Fruit fly (Drosophila melanogaster) whole organism, embryonic: ENCODE data around the gene PIP82.
A peak's percentile ranks its signal among the peaks of the same experiment; 100 is the strongest.

Experiments used
- Antp ChIP-seq: fragments of 200-800 bp; sonication (Bioruptor generic); optimal IDR thresholded peaks from 3 replicates; lab custom pipeline; 2016; ENCODE audit warnings: missing biosample characterization, missing genetic modification characterization
- CG10543 ChIP-seq: fragments of 200-800 bp; sonication (Bioruptor generic); optimal IDR thresholded peaks from 3 replicates; lab custom pipeline; 2017; ENCODE audit warnings: missing biosample characterization, mild to moderate bottlenecking, missing genetic modification characterization, moderate library complexity
- CG11504 ChIP-seq: fragments of 200-800 bp; sonication (Bioruptor generic); optimal IDR thresholded peaks from 3 replicates; lab custom pipeline; 2019; ENCODE audit warnings: missing biosample characterization, mild to moderate bottlenecking, missing genetic modification characterization, moderate library complexity
- CG12104 ChIP-seq: fragments of 200-800 bp; sonication (Bioruptor generic); optimal IDR thresholded peaks from 3 replicates; lab custom pipeline; 2016; ENCODE audit warnings: missing biosample characterization, missing genetic modification characterization
- CG13123 ChIP-seq: fragments of 200-800 bp; sonication (Bioruptor generic); optimal IDR thresholded peaks from 2 replicates; lab custom pipeline; 2016; ENCODE audit warnings: missing biosample characterization, missing genetic modification characterization
- CG13287 ChIP-seq: fragments of 200-800 bp; sonication (Bioruptor generic); IDR thresholded peaks from 2 replicates; pipeline ENCODE4 v1.3.6; 2022; ENCODE audit warnings: missing biosample characterization, missing genetic modification characterization; ENCODE audit not compliant: partially characterized antibody
- CG15011 ChIP-seq: fragments of 200-800 bp; sonication (Bioruptor generic); optimal IDR thresholded peaks from 3 replicates; lab custom pipeline; 2018; ENCODE audit warnings: missing biosample characterization, mild to moderate bottlenecking, missing genetic modification characterization
- CG15269 ChIP-seq: fragments of 200-800 bp; sonication (Bioruptor generic); optimal IDR thresholded peaks from 2 replicates; lab custom pipeline; 2018; ENCODE audit warnings: missing biosample characterization, mild to moderate bottlenecking, missing genetic modification characterization, moderate library complexity
- CG15479 ChIP-seq: fragments of 200-800 bp; sonication (Bioruptor generic); optimal IDR thresholded peaks from 3 replicates; lab custom pipeline; 2019; ENCODE audit warnings: missing biosample characterization, mild to moderate bottlenecking, missing genetic modification characterization, moderate library complexity
- CG1792 ChIP-seq: fragments of 200-800 bp; sonication (Bioruptor generic); optimal IDR thresholded peaks from 2 replicates; lab custom pipeline; 2016; ENCODE audit warnings: missing biosample characterization, missing genetic modification characterization
- CG18599 ChIP-seq: fragments of 200-800 bp; sonication (Bioruptor generic); optimal IDR thresholded peaks from 3 replicates; lab custom pipeline; 2017; ENCODE audit warnings: missing biosample characterization, missing genetic modification characterization, mild to moderate bottlenecking, moderate library complexity, missing genetic modification reagents
- CG32767 ChIP-seq: fragments of 200-800 bp; sonication (Bioruptor generic); IDR thresholded peaks from 2 replicates; pipeline ENCODE4 v1.3.6; 2022; ENCODE audit warnings: missing biosample characterization, missing genetic modification characterization
- CG3847 ChIP-seq: fragments of 200-800 bp; sonication (Bioruptor generic); IDR thresholded peaks from 2 replicates; pipeline ENCODE4 v1.3.6; 2022; ENCODE audit warnings: missing biosample characterization, missing genetic modification characterization
- CG4360 ChIP-seq: fragments of 200-800 bp; sonication (Bioruptor generic); IDR thresholded peaks from 2 replicates; pipeline ENCODE4 v1.3.6; 2022; ENCODE audit warnings: missing biosample characterization, missing genetic modification characterization
- CG6654 ChIP-seq: fragments of 200-800 bp; sonication (Bioruptor generic); optimal IDR thresholded peaks from 2 replicates; lab custom pipeline; 2017; ENCODE audit warnings: missing biosample characterization, mild to moderate bottlenecking, missing genetic modification characterization
- CG6765 ChIP-seq: fragments of 200-800 bp; sonication (Bioruptor generic); optimal IDR thresholded peaks from 3 replicates; lab custom pipeline; 2017; ENCODE audit warnings: missing biosample characterization, mild to moderate bottlenecking, missing genetic modification characterization
- CG7372 ChIP-seq: fragments of 200-800 bp; sonication (Bioruptor generic); IDR thresholded peaks from 2 replicates; pipeline ENCODE4 v1.3.6; 2022; ENCODE audit warnings: missing biosample characterization, missing genetic modification characterization
- CG7928 ChIP-seq: fragments of 200-800 bp; sonication (Bioruptor generic); optimal IDR thresholded peaks from 2 replicates; lab custom pipeline; 2017; ENCODE audit warnings: missing biosample characterization, mild to moderate bottlenecking, missing genetic modification characterization
- CG8478 ChIP-seq: fragments of >200 bp; optimal IDR thresholded peaks from 2 replicates; lab custom pipeline; 2018
- D ChIP-seq, 2 experiments: fragments of 200-800 bp in 1 of 2; fragments of >200 bp in 1 of 2; sonication (Bioruptor generic) in 1 of 2; optimal IDR thresholded peaks; 2 replicates in 1 of 2; 3 replicates in 1 of 2; lab custom pipeline; 2017; ENCODE audit warnings: mild to moderate bottlenecking in 1 of 2, missing biosample characterization in 1 of 2, missing genetic modification characterization in 1 of 2, missing genetic modification reagents in 1 of 2
- D19B ChIP-seq: fragments of 200-800 bp; sonication (Bioruptor generic); optimal IDR thresholded peaks from 2 replicates; lab custom pipeline; 2017; ENCODE audit warnings: missing biosample characterization, mild to moderate bottlenecking, missing genetic modification characterization
- Dek ChIP-seq: fragments of 200-800 bp; sonication (Bioruptor generic); optimal IDR thresholded peaks from 3 replicates; lab custom pipeline; 2019; ENCODE audit warnings: missing biosample characterization, mild to moderate bottlenecking, missing genetic modification characterization, moderate library complexity
- Ets65A ChIP-seq: fragments of 200-800 bp; sonication (Bioruptor generic); peaks from one replicate; lab custom pipeline; 2016; ENCODE audit warnings: missing biosample characterization, missing genetic modification characterization
- HLH54F ChIP-seq: fragments of 200-800 bp; sonication (Bioruptor generic); optimal IDR thresholded peaks from 3 replicates; lab custom pipeline; 2016; ENCODE audit warnings: missing biosample characterization, missing genetic modification characterization
- Hand ChIP-seq: fragments of 200-800 bp; sonication (Bioruptor generic); optimal IDR thresholded peaks from 2 replicates; lab custom pipeline; 2017; ENCODE audit warnings: mild to moderate bottlenecking, missing biosample characterization, missing genetic modification reagents, missing genetic modification characterization
- Hmr ChIP-seq: fragments of 200-800 bp; sonication (Bioruptor generic); optimal IDR thresholded peaks from 3 replicates; lab custom pipeline; 2017; ENCODE audit warnings: mild to moderate bottlenecking, missing biosample characterization, missing genetic modification reagents, missing genetic modification characterization
- Hr51 ChIP-seq, 2 experiments: fragments of 200-800 bp; sonication (Bioruptor generic); optimal IDR thresholded peaks; 2 replicates in 1 of 2; 3 replicates in 1 of 2; lab custom pipeline; 2016 to 2018; ENCODE audit warnings: missing biosample characterization in 2 of 2, missing genetic modification characterization in 2 of 2, mild to moderate bottlenecking in 1 of 2, moderate library complexity in 1 of 2
- Mad ChIP-seq: fragments of 200-800 bp; sonication (Bioruptor generic); optimal IDR thresholded peaks from 2 replicates; lab custom pipeline; 2016; ENCODE audit warnings: missing biosample characterization, missing genetic modification characterization
- NfI ChIP-seq: fragments of 200-800 bp; sonication (Bioruptor generic); optimal IDR thresholded peaks from 3 replicates; lab custom pipeline; 2018; ENCODE audit warnings: missing biosample characterization, mild to moderate bottlenecking, missing genetic modification characterization, moderate library complexity
- Optix ChIP-seq: fragments of 200-800 bp; sonication (Bioruptor generic); IDR thresholded peaks from 3 replicates; pipeline ENCODE4 v1.3.6; 2022; ENCODE audit warnings: missing biosample characterization, missing genetic modification characterization
- Ptx1 ChIP-seq: fragments of 200-800 bp; sonication (Bioruptor generic); IDR thresholded peaks from 2 replicates; pipeline ENCODE4 v1.3.6; 2022; ENCODE audit warnings: missing biosample characterization, missing genetic modification characterization
- Sox102F ChIP-seq: fragments of 200-800 bp; sonication (Bioruptor generic); optimal IDR thresholded peaks from 2 replicates; lab custom pipeline; 2018; ENCODE audit warnings: missing biosample characterization, mild to moderate bottlenecking, missing genetic modification characterization, moderate library complexity
- Ssrp ChIP-seq: fragments of 200-800 bp; sonication (Bioruptor generic); optimal IDR thresholded peaks from 2 replicates; lab custom pipeline; 2018; ENCODE audit warnings: missing biosample characterization, mild to moderate bottlenecking, missing genetic modification characterization, moderate library complexity
- ap ChIP-seq: fragments of 200-800 bp; sonication (Bioruptor generic); IDR thresholded peaks from 2 replicates; pipeline ENCODE4 v1.3.6; 2022; ENCODE audit warnings: missing biosample characterization, missing genetic modification characterization
- ara ChIP-seq: fragments of 200-800 bp; sonication (Bioruptor generic); IDR thresholded peaks from 2 replicates; pipeline ENCODE4 v1.3.6; 2022; ENCODE audit warnings: missing biosample characterization, missing genetic modification characterization
- bsh ChIP-seq, 2 experiments: fragments of 200-800 bp; sonication (Bioruptor generic); optimal IDR thresholded peaks; 2 replicates each; lab custom pipeline; 2017 to 2018; ENCODE audit warnings: mild to moderate bottlenecking in 2 of 2, missing biosample characterization in 2 of 2, missing genetic modification characterization in 2 of 2, moderate library complexity in 1 of 2
- cad ChIP-seq: fragments of >200 bp; optimal IDR thresholded peaks from 2 replicates; lab custom pipeline; 2017; ENCODE audit warnings: missing biosample characterization, missing genetic modification characterization
- cwo ChIP-seq: fragments of 200-800 bp; sonication (Bioruptor generic); optimal IDR thresholded peaks from 3 replicates; lab custom pipeline; 2017; ENCODE audit warnings: missing biosample characterization, missing genetic modification characterization, mild to moderate bottlenecking, moderate library complexity, missing genetic modification reagents
- da ChIP-seq: fragments of 200-800 bp; sonication (Bioruptor generic); optimal IDR thresholded peaks from 2 replicates; lab custom pipeline; 2016; ENCODE audit warnings: missing biosample characterization, missing genetic modification characterization
- dmrt11E ChIP-seq: fragments of 200-800 bp; sonication (Bioruptor generic); optimal IDR thresholded peaks from 3 replicates; lab custom pipeline; 2018; ENCODE audit warnings: missing biosample characterization, mild to moderate bottlenecking, missing genetic modification characterization, moderate library complexity
- fd96Cb ChIP-seq: fragments of 200-800 bp; sonication (Bioruptor generic); optimal IDR thresholded peaks from 2 replicates; lab custom pipeline; 2018; ENCODE audit warnings: missing biosample characterization, mild to moderate bottlenecking, missing genetic modification characterization, moderate library complexity
- otp ChIP-seq: fragments of 200-800 bp; sonication (Bioruptor generic); IDR thresholded peaks from 3 replicates; pipeline ENCODE4, ENCODE4 v1.3.6; 2022; ENCODE audit warnings: missing biosample characterization, missing genetic modification characterization
- pb ChIP-seq: fragments of 200-800 bp; sonication (Bioruptor generic); optimal IDR thresholded peaks from 3 replicates; lab custom pipeline; 2016; ENCODE audit warnings: missing biosample characterization, missing genetic modification characterization
- pfk ChIP-seq: fragments of 200-800 bp; sonication (Bioruptor generic); optimal IDR thresholded peaks from 2 replicates; lab custom pipeline; 2018; ENCODE audit warnings: missing biosample characterization, mild to moderate bottlenecking, missing genetic modification characterization, moderate library complexity
- run ChIP-seq: fragments of 200-800 bp; sonication (Bioruptor generic); optimal IDR thresholded peaks from 3 replicates; lab custom pipeline; 2018; ENCODE audit warnings: missing biosample characterization, mild to moderate bottlenecking, missing genetic modification characterization
- salm ChIP-seq: fragments of 200-800 bp; sonication (Bioruptor generic); optimal IDR thresholded peaks from 2 replicates; lab custom pipeline; 2018; ENCODE audit warnings: missing biosample characterization, mild to moderate bottlenecking, missing genetic modification characterization
- sens ChIP-seq: fragments of 200-800 bp; sonication (Bioruptor generic); peaks from one replicate; lab custom pipeline; 2016; ENCODE audit warnings: missing biosample characterization, missing genetic modification characterization
- tll ChIP-seq, 2 experiments: fragments of 200-800 bp in 1 of 2; fragments of >200 bp in 1 of 2; sonication (Bioruptor generic) in 1 of 2; optimal IDR thresholded peaks; 2 replicates each; lab custom pipeline; 2017 to 2019; ENCODE audit warnings: missing biosample characterization in 2 of 2, missing genetic modification characterization in 2 of 2, mild to moderate bottlenecking in 1 of 2, moderate library complexity in 1 of 2
- tna ChIP-seq: fragments of 200-800 bp; sonication (Bioruptor generic); IDR thresholded peaks from 2 replicates; pipeline ENCODE4 v1.3.6; 2022; ENCODE audit warnings: missing biosample characterization, missing genetic modification characterization; ENCODE audit not compliant: partially characterized antibody
- usp ChIP-seq: fragments of >200 bp; optimal IDR thresholded peaks from 2 replicates; lab custom pipeline; 2017; ENCODE audit warnings: missing biosample characterization, missing genetic modification characterization

PIP82 gene

dm6 chrX:8538993-8539392 lies 9.5 kb upstream of the PIP82 start (continued):
- TF ChIP-seq CG15479 (GFP tag; lab: Kevin White, UChicago) = no peak
- no peak for TF ChIP-seq HLH54F (GFP tag; lab: Kevin White, UChicago)
- TF ChIP-seq tna = no peak
- no peak for TF ChIP-seq usp (GFP tag; lab: Kevin White, UChicago)
- TF ChIP-seq CG1792 (GFP tag; lab: Kevin White, UChicago) = no peak
- no peak for TF ChIP-seq da (GFP tag; lab: Kevin White, UChicago)
- no peak for TF ChIP-seq Optix (GFP tag; lab: Robert Waterston, UW)
- TF ChIP-seq cwo (GFP tag; lab: Kevin White, UChicago) = peak; percentile 33
- TF ChIP-seq run (tag; lab: Kevin White, UChicago) = no peak
- no peak for TF ChIP-seq CG32767
- no peak for TF ChIP-seq CG7928 (GFP tag; lab: Kevin White, UChicago)
- no peak for TF ChIP-seq Hand (GFP tag; lab: Kevin White, UChicago)
- TF ChIP-seq bsh (GFP tag; optimal IDR thresholded peaks at IDR 0.05; lab: Kevin White, UChicago) = peak in 1 of 2 experiments; percentile 42
- TF ChIP-seq CG8478 = no peak
- no peak for TF ChIP-seq cad (GFP tag; lab: Kevin White, UChicago)
- no peak for TF ChIP-seq CG6654 (GFP tag; lab: Kevin White, UChicago)
- no peak for TF ChIP-seq Ets65A (GFP tag; lab: Kevin White, UChicago)
- TF ChIP-seq CG15011 = no peak
- peak; percentile 11 for TF ChIP-seq CG15269 (tag; lab: Kevin White, UChicago)
- TF ChIP-seq CG12104 (GFP tag; lab: Kevin White, UChicago) = no peak
- 0 out of 2 replicates have a peak, but pooled peaks have one; percentile 7 for TF ChIP-seq CG7372 (GFP tag; lab: Robert Waterston, UW)
- TF ChIP-seq CG4360 = no peak
- peak; percentile 41 for TF ChIP-seq CG11504 (tag; lab: Kevin White, UChicago)
- TF ChIP-seq CG13123 = no peak
- no peak for TF ChIP-seq Mad (GFP tag; lab: Kevin White, UChicago)
- no peak for TF ChIP-seq pfk
- no peak for TF ChIP-seq dmrt11E (tag; lab: Kevin White, UChicago)
- TF ChIP-seq ap (GFP tag; lab: Robert Waterston, UW) = no peak
- peak; percentile 45 for TF ChIP-seq sens
- 0 out of 2 replicates have a peak, but pooled peaks have one; percentile 5 for TF ChIP-seq ara (GFP tag; lab: Robert Waterston, UW)
- TF ChIP-seq CG10543 (GFP tag; lab: Kevin White, UChicago) = no peak
- no peak for TF ChIP-seq CG3847 (GFP tag; lab: Robert Waterston, UW)
- TF ChIP-seq CG13287 = no peak
- peak; percentile 33; the same call in 1 of the 2 replicates for TF ChIP-seq Ptx1 (GFP tag; lab: Robert Waterston, UW)
- TF ChIP-seq Antp = no peak
- TF ChIP-seq Hr51 (GFP tag; optimal IDR thresholded peaks at IDR 0.05; lab: Kevin White, UChicago) = peak in 1 of 2 experiments; percentile 22
- no peak for TF ChIP-seq D (optimal IDR thresholded peaks at IDR 0.05; lab: Kevin White, UChicago)
- TF ChIP-seq D (GFP tag; optimal IDR thresholded peaks at IDR 0.05; lab: Kevin White, UChicago) = no peak
- no peak for TF ChIP-seq D19B (GFP tag; lab: Kevin White, UChicago)
- TF ChIP-seq pb = no peak
- TF ChIP-seq Sox102F (GFP tag; lab: Kevin White, UChicago) = peak; percentile 34
- TF ChIP-seq Hmr (GFP tag; lab: Kevin White, UChicago) = peak; percentile 8
- no peak for TF ChIP-seq tll (GFP tag; optimal IDR thresholded peaks at IDR 0.05; lab: Kevin White, UChicago)
- TF ChIP-seq Ssrp (tag; lab: Kevin White, UChicago) = no peak
- peak; percentile 13 for TF ChIP-seq fd96Cb
- no peak for TF ChIP-seq CG6765 (GFP tag; lab: Kevin White, UChicago)
- TF ChIP-seq CG18599 (GFP tag; lab: Kevin White, UChicago) = peak; percentile 39
- TF ChIP-seq salm = no peak
- no peak for TF ChIP-seq otp (GFP tag; lab: Robert Waterston, UW)
- no peak for TF ChIP-seq Dek
- TF ChIP-seq NfI (GFP tag; lab: Kevin White, UChicago) = peak; percentile 5
